4 worm cellular contexts compared by ENCODE assay signal in the genomic region with DNA sequence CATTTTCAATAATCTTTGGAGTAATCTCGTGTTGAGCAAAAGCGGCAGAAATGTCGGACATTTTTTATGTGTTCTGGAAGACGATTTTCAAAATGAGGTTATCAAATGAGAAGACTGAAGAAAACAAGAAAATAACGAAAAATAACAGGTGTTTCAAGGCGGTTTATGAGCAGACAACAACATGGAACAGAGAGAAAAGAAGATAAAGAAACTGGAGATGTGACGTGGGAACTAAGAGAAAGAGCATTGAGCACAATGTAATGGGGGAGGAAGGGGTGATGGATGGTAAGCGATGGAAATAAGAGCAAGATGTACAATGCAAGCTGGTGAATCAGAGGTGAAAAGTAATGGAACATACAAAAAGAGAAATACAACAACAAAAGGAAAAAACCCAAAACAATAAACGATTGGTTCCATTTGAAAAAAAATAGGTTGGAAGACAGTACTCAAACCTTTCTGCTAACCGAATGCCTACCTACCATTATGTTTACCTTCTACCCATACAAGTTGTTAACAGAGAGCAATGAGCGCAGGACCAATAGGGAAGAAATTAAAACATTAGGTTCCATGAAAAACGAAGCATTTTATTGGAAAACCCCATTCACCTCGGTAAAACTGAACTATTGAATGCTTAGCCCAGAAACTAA.
TF ChIP-seq lines count a peak whose summit lies in the region.

A gene (minus strand): TSS at position 73 of the 647 bp plus-strand sequence.

TF ChIP-seq in whole organism, L1 larva, 84 proteins besides CTCF, POLR2A, EP300 and RAD21:
- peak; percentile 72 for TF ChIP-seq lin-14 (GFP tag; optimal IDR thresholded peaks at IDR 0.05; lab: Kevin White, UChicago)
- no peak for TF ChIP-seq ceh-90 (tag; optimal IDR thresholded peaks at IDR 0.05; lab: Kevin White, UChicago)
- TF ChIP-seq rnt-1 (tag; optimal IDR thresholded peaks at IDR 0.05; lab: Kevin White, UChicago) = peak; percentile 62
- no peak for TF ChIP-seq efl-1 (optimal IDR thresholded peaks at IDR 0.05; lab: Kevin White, UChicago)
- peak in 1 of 2 experiments; percentile 81 for TF ChIP-seq efl-1 (GFP tag; optimal IDR thresholded peaks at IDR 0.05 in 1 of 2; lab: Kevin White, UChicago)

TF ChIP-seq in whole organism, L2 larva, 48 proteins besides CTCF, POLR2A, EP300 and RAD21:
- TF ChIP-seq mbf-1 (tag; optimal IDR thresholded peaks at IDR 0.05; lab: Kevin White, UChicago) = no peak
- peak; percentile 59 for TF ChIP-seq F13H6.1 (tag; optimal IDR thresholded peaks at IDR 0.05; lab: Kevin White, UChicago)
- TF ChIP-seq sma-9 (GFP tag; optimal IDR thresholded peaks at IDR 0.05; lab: Kevin White, UChicago) = peak; percentile 45
- no peak for TF ChIP-seq sma-9 (tag; optimal IDR thresholded peaks at IDR 0.05; lab: Kevin White, UChicago)

TF ChIP-seq in whole organism, late embryonic, 69 proteins besides CTCF, POLR2A, EP300 and RAD21:
- TF ChIP-seq unc-3 (GFP tag; conservative IDR thresholded peaks at IDR 0.05; lab: Robert Waterston, UW) = no peak
- TF ChIP-seq unc-3 (tag; optimal IDR thresholded peaks at IDR 0.05; lab: Kevin White, UChicago) = no peak
- TF ChIP-seq madf-2 (tag; optimal IDR thresholded peaks at IDR 0.05; lab: Kevin White, UChicago) = no peak
- TF ChIP-seq ets-4 (tag; optimal IDR thresholded peaks at IDR 0.05; lab: Kevin White, UChicago) = no peak
- TF ChIP-seq ceh-6 (GFP tag; optimal IDR thresholded peaks at IDR 0.05; lab: Kevin White, UChicago) = no peak
- TF ChIP-seq ttx-3 (tag; optimal IDR thresholded peaks at IDR 0.05; lab: Kevin White, UChicago) = no peak
- no peak for TF ChIP-seq sox-4 (tag; optimal IDR thresholded peaks at IDR 0.05; lab: Kevin White, UChicago)
- no peak for TF ChIP-seq eyg-1 (tag; optimal IDR thresholded peaks at IDR 0.05; lab: Kevin White, UChicago)
- no peak for TF ChIP-seq fax-1 (tag; optimal IDR thresholded peaks at IDR 0.05; lab: Kevin White, UChicago)
- TF ChIP-seq ceh-14 (tag; optimal IDR thresholded peaks at IDR 0.05; lab: Kevin White, UChicago) = no peak
- no peak for TF ChIP-seq ceh-2 (tag; optimal IDR thresholded peaks at IDR 0.05; lab: Kevin White, UChicago)
- no peak for TF ChIP-seq hlh-15 (tag; optimal IDR thresholded peaks at IDR 0.05; lab: Kevin White, UChicago)
- no peak for TF ChIP-seq rnt-1 (tag; optimal IDR thresholded peaks at IDR 0.05; lab: Kevin White, UChicago)
- no peak for TF ChIP-seq pag-3 (tag; optimal IDR thresholded peaks at IDR 0.05; lab: Kevin White, UChicago; ENCODE audit: borderline replicate concordance)
- TF ChIP-seq tbx-2 (tag; optimal IDR thresholded peaks at IDR 0.05; lab: Kevin White, UChicago) = peak; percentile 22
- TF ChIP-seq elt-2 (tag; optimal IDR thresholded peaks at IDR 0.05; lab: Kevin White, UChicago) = no peak
- TF ChIP-seq unc-55 (GFP tag; optimal IDR thresholded peaks at IDR 0.05; lab: Kevin White, UChicago) = peak; percentile 14
TF ChIP-seq in whole organism, late embryonic: peak in this region for 2.

TF ChIP-seq in whole organism, mixed stage, embryonic, 35 proteins besides CTCF, POLR2A, EP300 and RAD21:
- TF ChIP-seq hlh-1 (tag; optimal IDR thresholded peaks at IDR 0.05; lab: Kevin White, UChicago) = peak; percentile 82
- peak; percentile 31 for TF ChIP-seq mab-5 (tag; optimal IDR thresholded peaks at IDR 0.05; lab: Kevin White, UChicago)
- no peak for TF ChIP-seq cnd-1 (tag; optimal IDR thresholded peaks at IDR 0.05; lab: Kevin White, UChicago)
- peak; percentile 40 for TF ChIP-seq unc-62 (GFP tag; optimal IDR thresholded peaks at IDR 0.05; lab: Kevin White, UChicago)
- no peak for TF ChIP-seq snpc-4 (tag; optimal IDR thresholded peaks at IDR 0.05; lab: Kevin White, UChicago)
